Fruit fly (Drosophila melanogaster) whole organism, adult: ENCODE data around the gene JYalpha.

Experiments used
- CG11617 ChIP-seq: fragments of 200-800 bp; sonication (Bioruptor generic); optimal IDR thresholded peaks from 2 replicates; lab custom pipeline; 2017; ENCODE audit warnings: mild to moderate bottlenecking, missing biosample characterization, missing genetic modification reagents, missing genetic modification characterization
- CG12768 ChIP-seq: fragments of 200-800 bp; sonication (Bioruptor generic); optimal IDR thresholded peaks from 2 replicates; lab custom pipeline; 2017; ENCODE audit warnings: missing biosample characterization, missing genetic modification characterization, mild to moderate bottlenecking, moderate library complexity, missing genetic modification reagents
- CG14711 ChIP-seq: fragments of 200-800 bp; sonication (Bioruptor generic); optimal IDR thresholded peaks from 2 replicates; lab custom pipeline; 2018; ENCODE audit warnings: missing biosample characterization, mild to moderate bottlenecking, missing genetic modification characterization, moderate library complexity
- CG1620 ChIP-seq: fragments of 200-800 bp; sonication (Bioruptor generic); optimal IDR thresholded peaks from 2 replicates; lab custom pipeline; 2016; ENCODE audit warnings: missing biosample characterization, missing genetic modification characterization
- CG33017 ChIP-seq: fragments of 200-800 bp; sonication (Bioruptor generic); optimal IDR thresholded peaks from 2 replicates; lab custom pipeline; 2018; ENCODE audit warnings: missing biosample characterization, mild to moderate bottlenecking, missing genetic modification characterization, moderate library complexity
- CG5204 ChIP-seq: fragments of 200-800 bp; sonication (Bioruptor generic); optimal IDR thresholded peaks from 2 replicates; lab custom pipeline; 2016; ENCODE audit warnings: missing biosample characterization, missing genetic modification characterization
- CG7045 ChIP-seq: fragments of 200-800 bp; sonication (Bioruptor generic); optimal IDR thresholded peaks from 2 replicates; lab custom pipeline; 2017; ENCODE audit warnings: missing biosample characterization, mild to moderate bottlenecking, missing genetic modification characterization
- CG7101 ChIP-seq: fragments of 200-800 bp; sonication (Bioruptor generic); optimal IDR thresholded peaks from 2 replicates; lab custom pipeline; 2018; ENCODE audit warnings: missing biosample characterization, mild to moderate bottlenecking, missing genetic modification characterization, moderate library complexity
- Clk ChIP-seq: fragments of 200-800 bp; sonication (Bioruptor generic); optimal IDR thresholded peaks from 2 replicates; lab custom pipeline; 2017; ENCODE audit warnings: missing biosample characterization, missing genetic modification characterization
- Crg-1 ChIP-seq: fragments of 200-800 bp; sonication (Bioruptor generic); optimal IDR thresholded peaks from 2 replicates; lab custom pipeline; 2016; ENCODE audit warnings: missing biosample characterization, missing genetic modification characterization
- Hr96 ChIP-seq: fragments of 200-800 bp; sonication (Bioruptor generic); optimal IDR thresholded peaks from 2 replicates; lab custom pipeline; 2016; ENCODE audit warnings: missing biosample characterization, missing genetic modification characterization
- Mnt ChIP-seq: fragments of 200-800 bp; sonication (Bioruptor generic); optimal IDR thresholded peaks from 2 replicates; lab custom pipeline; 2016; ENCODE audit warnings: missing biosample characterization, mild to moderate bottlenecking, missing genetic modification characterization
- bab1 ChIP-seq: fragments of 200-800 bp; sonication (Bioruptor generic); optimal IDR thresholded peaks from 3 replicates; lab custom pipeline; 2019; ENCODE audit warnings: missing biosample characterization, mild to moderate bottlenecking, missing genetic modification characterization, moderate library complexity
- cic ChIP-seq: fragments of 200-800 bp; sonication (Bioruptor generic); optimal IDR thresholded peaks from 2 replicates; lab custom pipeline; 2017; ENCODE audit warnings: missing biosample characterization, mild to moderate bottlenecking, missing genetic modification characterization, moderate library complexity
- cnc ChIP-seq, 2 experiments: fragments of >200 bp; optimal IDR thresholded peaks; 2 replicates each; lab custom pipeline; 2017
- kay ChIP-seq: fragments of 200-800 bp; sonication (Bioruptor generic); peaks from one replicate; lab custom pipeline; 2016; ENCODE audit warnings: missing biosample characterization, missing genetic modification characterization, borderline replicate concordance
- ovo ChIP-seq: fragments of 200-800 bp; sonication (Bioruptor generic); optimal IDR thresholded peaks from 2 replicates; lab custom pipeline; 2016; ENCODE audit warnings: missing biosample characterization, missing genetic modification characterization
- pad ChIP-seq: fragments of 200-800 bp; sonication (Bioruptor generic); optimal IDR thresholded peaks from 3 replicates; lab custom pipeline; 2017; ENCODE audit warnings: missing biosample characterization, missing genetic modification characterization, mild to moderate bottlenecking, moderate library complexity, missing genetic modification reagents
- tj ChIP-seq: fragments of 200-800 bp; sonication (Bioruptor generic); optimal IDR thresholded peaks from 3 replicates; lab custom pipeline; 2017; ENCODE audit warnings: missing biosample characterization, mild to moderate bottlenecking, missing genetic modification characterization, moderate library complexity
- toe ChIP-seq: fragments of 200-800 bp; sonication (Bioruptor generic); optimal IDR thresholded peaks from 2 replicates; lab custom pipeline; 2016; ENCODE audit warnings: missing biosample characterization, missing genetic modification characterization

JYalpha gene

dm6 chr4:46484-46883 lies 45.8 kb downstream of the JYalpha start:
- TF ChIP-seq CG11617: no peak
- TF ChIP-seq kay (GFP tag; lab: Kevin White, UChicago): peak; percentile 36

- TF ChIP-seq CG7101: no peak
- no peak for TF ChIP-seq Crg-1 (GFP tag; lab: Kevin White, UChicago)
- TF ChIP-seq CG33017 (tag; lab: Kevin White, UChicago): no peak
- TF ChIP-seq cnc (optimal IDR thresholded peaks at IDR 0.05; lab: Kevin White, UChicago): no peak
- TF ChIP-seq CG7045 (GFP tag; lab: Kevin White, UChicago): no peak
- TF ChIP-seq cic (GFP tag; lab: Kevin White, UChicago): no peak
- TF ChIP-seq pad (GFP tag; lab: Kevin White, UChicago): no peak
- no peak for TF ChIP-seq Mnt (GFP tag; lab: Kevin White, UChicago)
- TF ChIP-seq Clk (GFP tag; lab: Kevin White, UChicago): no peak
- TF ChIP-seq toe (GFP tag; lab: Kevin White, UChicago): no peak
- no peak for TF ChIP-seq CG5204 (GFP tag; lab: Kevin White, UChicago)
- TF ChIP-seq kay (GFP tag; lab: Kevin White, UChicago): no peak
- no peak for TF ChIP-seq Hr96
- TF ChIP-seq bab1 (GFP tag; lab: Kevin White, UChicago): no peak
- TF ChIP-seq ovo (GFP tag; lab: Kevin White, UChicago): no peak
- no peak for TF ChIP-seq CG1620 (GFP tag; lab: Kevin White, UChicago)
- TF ChIP-seq CG12768: no peak
- TF ChIP-seq CG14711 (tag; lab: Kevin White, UChicago): no peak
Observed at dm6 chr4:46942-47527, 46.4 kb downstream of the JYalpha start.

- TF ChIP-seq CG11617 (no peak), toe (GFP tag; lab: Kevin White, UChicago) (no peak), bab1 (GFP tag; lab: Kevin White, UChicago) (no peak), Mnt (GFP tag; lab: Kevin White, UChicago) (no peak), CG14711 (tag; lab: Kevin White, UChicago) (no peak), tj (no peak), CG7101 (no peak), Clk (GFP tag; lab: Kevin White, UChicago) (no peak), CG1620 (GFP tag; lab: Kevin White, UChicago) (no peak), CG33017 (tag; lab: Kevin White, UChicago) (no peak), Crg-1 (GFP tag; lab: Kevin White, UChicago) (no peak), cic (GFP tag; lab: Kevin White, UChicago) (no peak), Hr96 (no peak), CG7045 (GFP tag; lab: Kevin White, UChicago) (no peak)
Observed at dm6 chr4:54633-55032, 54.0 kb downstream of the JYalpha start.
